Fruit fly (Drosophila melanogaster): ENCODE results near the gene CG43391.

CG43391 gene

DNA sequence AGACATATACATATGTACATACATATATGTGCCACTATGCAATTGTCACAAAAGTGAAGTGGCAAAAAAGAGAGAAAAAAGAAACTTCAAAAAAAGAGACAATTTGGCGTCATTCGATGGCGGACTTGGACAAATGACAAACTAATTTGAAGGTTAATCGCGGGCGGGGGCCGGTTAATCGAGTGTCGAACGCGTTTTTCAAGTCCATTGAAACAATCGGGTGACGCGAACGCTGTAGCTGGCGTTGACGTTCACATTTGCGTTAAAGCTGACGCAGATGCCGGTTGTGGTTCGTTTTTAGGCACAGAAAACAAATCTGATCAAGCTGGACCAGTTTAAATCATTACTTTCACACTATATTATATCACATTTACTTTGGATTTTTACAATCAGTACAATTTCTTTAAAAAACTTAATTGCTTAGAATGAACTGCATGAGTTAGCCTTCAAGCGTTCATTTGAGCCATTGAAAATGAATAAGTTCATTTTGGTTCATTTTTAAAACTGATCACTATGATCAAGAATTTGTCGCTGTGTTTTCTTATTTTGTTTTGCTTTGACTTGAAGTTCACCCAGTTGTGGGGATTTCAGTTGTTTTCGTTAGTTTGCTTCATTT lies 47.0 kb downstream of the CG43391 start (continued):
- TF ChIP-seq CG6765 (GFP tag; optimal IDR thresholded peaks at IDR 0.05), result peak; percentile 22
- peak; percentile 34 for TF ChIP-seq CG9817 (tag; optimal IDR thresholded peaks at IDR 0.05)
- TF ChIP-seq HHEX (GFP tag; optimal IDR thresholded peaks at IDR 0.05), result peak; percentile 19
- no peak for TF ChIP-seq dmrt11E (tag; optimal IDR thresholded peaks at IDR 0.05)
- TF ChIP-seq corto (GFP tag; optimal IDR thresholded peaks at IDR 0.05), result no peak
- no peak for TF ChIP-seq Sin3A (optimal IDR thresholded peaks at IDR 0.05)
- peak; percentile 8 for TF ChIP-seq az2 (GFP tag; optimal IDR thresholded peaks at IDR 0.05)
- TF ChIP-seq bowl (GFP tag; IDR thresholded peaks at IDR 0.05), result 0 out of 2 replicates have a peak, but pooled peaks have one; percentile 31
- peak; percentile 4; the same call in 1 of the 2 replicates for TF ChIP-seq NFAT (GFP tag; IDR thresholded peaks at IDR 0.05)
- no peak for TF ChIP-seq E2f2 (GFP tag; IDR thresholded peaks at IDR 0.05)
- no peak for TF ChIP-seq tna (GFP tag; IDR thresholded peaks at IDR 0.05; ENCODE audit: partially characterized antibody)
- peak; percentile 38 for TF ChIP-seq CG12659 (GFP tag; optimal IDR thresholded peaks at IDR 0.05)
- no peak for TF ChIP-seq D (optimal IDR thresholded peaks at IDR 0.05)
- TF ChIP-seq D (GFP tag; optimal IDR thresholded peaks at IDR 0.05), result no peak
- TF ChIP-seq CG12942 (GFP tag; optimal IDR thresholded peaks at IDR 0.05), result no peak
- peak; percentile 18 for TF ChIP-seq CG18619 (GFP tag; optimal IDR thresholded peaks at IDR 0.05)
- TF ChIP-seq trh (GFP tag; optimal IDR thresholded peaks at IDR 0.05), result no peak
- TF ChIP-seq CG3847 (GFP tag; IDR thresholded peaks at IDR 0.05), result peak; percentile 35; the same call in 1 of the 2 replicates
- TF ChIP-seq fd96Cb (tag; optimal IDR thresholded peaks at IDR 0.05), result peak; percentile 24
- peak; percentile 40; the same call in 1 of the 3 replicates for TF ChIP-seq CG11093 (GFP tag; IDR thresholded peaks at IDR 0.05)
- TF ChIP-seq CG34224 (GFP tag; IDR thresholded peaks at IDR 0.05; ENCODE audit: partially characterized antibody), result 0 out of 3 replicates have a peak, but pooled peaks have one; percentile 14
- TF ChIP-seq CG6854 (GFP tag; optimal IDR thresholded peaks at IDR 0.05), result no peak
- TF ChIP-seq Ptx1 (GFP tag; IDR thresholded peaks at IDR 0.05), result peak; percentile 56; the same call in 1 of the 2 replicates
- TF ChIP-seq cas (GFP tag; IDR thresholded peaks at IDR 0.05), result no peak
- TF ChIP-seq Poxn (GFP tag; IDR thresholded peaks at IDR 0.05), result peak; percentile 28; the same call in 1 of the 2 replicates
- TF ChIP-seq ttk (GFP tag; IDR thresholded peaks at IDR 0.05), result peak; percentile 36; the same call in 1 of the 2 replicates
- TF ChIP-seq gem (tag; optimal IDR thresholded peaks at IDR 0.05), result peak; percentile 69
- peak; percentile 56; the same call in 1 of the 2 replicates for TF ChIP-seq CG31441 (GFP tag; IDR thresholded peaks at IDR 0.05)
- no peak for TF ChIP-seq dan (GFP tag; IDR thresholded peaks at IDR 0.05)
- TF ChIP-seq CG3281 (GFP tag; optimal IDR thresholded peaks at IDR 0.05), result peak; percentile 61
- no peak for TF ChIP-seq Sry-β (GFP tag; optimal IDR thresholded peaks at IDR 0.05)
- TF ChIP-seq CG30403 (GFP tag; optimal IDR thresholded peaks at IDR 0.05), result peak; percentile 52
- TF ChIP-seq Vsx1 (GFP tag; optimal IDR thresholded peaks at IDR 0.05), result peak; percentile 32
- TF ChIP-seq sob (GFP tag; IDR thresholded peaks at IDR 0.05), result peak; percentile 51
- peak; percentile 5 for TF ChIP-seq Xbp1 (GFP tag; optimal IDR thresholded peaks at IDR 0.05)
- TF ChIP-seq Awh (GFP tag; IDR thresholded peaks at IDR 0.05), result 0 out of 2 replicates have a peak, but pooled peaks have one; percentile 13
- no peak for TF ChIP-seq CG10321 (GFP tag; IDR thresholded peaks at IDR 0.05)
- TF ChIP-seq abd-A (tag; optimal IDR thresholded peaks at IDR 0.05), result peak; percentile 16
- peak; percentile 32 for TF ChIP-seq CG18476 (GFP tag; optimal IDR thresholded peaks at IDR 0.05)
- TF ChIP-seq salm (tag; optimal IDR thresholded peaks at IDR 0.05), result no peak
- peak; percentile 22 for TF ChIP-seq CG9727 (GFP tag; optimal IDR thresholded peaks at IDR 0.05)
- no peak for TF ChIP-seq gt (GFP tag; IDR thresholded peaks at IDR 0.05)
- TF ChIP-seq odd (GFP tag; optimal IDR thresholded peaks at IDR 0.05), result peak; percentile 44
- TF ChIP-seq B-H2 (GFP tag; optimal IDR thresholded peaks at IDR 0.05), result peak; percentile 6
- TF ChIP-seq lilli (GFP tag; optimal IDR thresholded peaks at IDR 0.05), result peak; percentile 61
- TF ChIP-seq shn (GFP tag; optimal IDR thresholded peaks at IDR 0.05), result no peak
- TF ChIP-seq Sox102F (GFP tag; optimal IDR thresholded peaks at IDR 0.05), result peak; percentile 48
- TF ChIP-seq D19B (GFP tag; optimal IDR thresholded peaks at IDR 0.05), result peak; percentile 59
- no peak for TF ChIP-seq CG1529 (GFP tag; optimal IDR thresholded peaks at IDR 0.05)
- TF ChIP-seq tio (GFP tag; optimal IDR thresholded peaks at IDR 0.05), result peak; percentile 30
